Worm (Caenorhabditis elegans): ENCODE data around the gene C52B9.4.

The C52B9.4 gene

DNA sequence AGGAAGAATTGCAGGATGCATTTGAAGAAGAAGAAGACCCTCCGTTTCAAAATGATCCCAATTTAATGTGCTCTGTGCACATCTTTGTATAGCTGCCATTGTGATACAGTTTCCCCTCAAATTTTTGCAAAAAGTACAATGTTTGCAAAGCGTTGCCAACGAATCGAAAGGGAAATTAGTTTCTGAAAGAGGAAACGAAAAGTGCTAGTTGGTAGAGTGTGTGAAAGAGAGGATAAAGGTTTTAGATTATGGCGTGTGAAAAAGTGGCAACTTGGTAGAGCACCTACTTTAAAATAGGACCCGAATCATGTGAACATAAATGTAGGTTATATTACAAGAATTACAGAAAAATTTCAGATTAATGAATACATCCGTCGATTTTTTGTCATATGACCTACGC lies 51.2 kb downstream of the C52B9.4 start, which contains the start of gene C52B9.8:
C52B9.8 (minus strand) TSS at position 101 of the 400 bp plus-strand sequence.
- no peak for TF ChIP-seq tbx-8 (GFP tag; optimal IDR thresholded peaks at IDR 0.05)
- TF ChIP-seq sptf-1 (tag; optimal IDR thresholded peaks at IDR 0.05): no peak
- no peak for TF ChIP-seq nhr-76 (tag; optimal IDR thresholded peaks at IDR 0.05)
- TF ChIP-seq ceh-43 (GFP tag; optimal IDR thresholded peaks at IDR 0.05): no peak
- TF ChIP-seq unc-39 (tag; optimal IDR thresholded peaks at IDR 0.05): no peak
- TF ChIP-seq flh-1 (GFP tag; optimal IDR thresholded peaks at IDR 0.05): no peak
- no peak for TF ChIP-seq zip-8 (tag; optimal IDR thresholded peaks at IDR 0.05)
- TF ChIP-seq nhr-12 (tag; optimal IDR thresholded peaks at IDR 0.05): no peak
- no peak for TF ChIP-seq sem-2 (GFP tag; optimal IDR thresholded peaks at IDR 0.05)
- no peak for TF ChIP-seq mab-5 (tag; optimal IDR thresholded peaks at IDR 0.05)
- TF ChIP-seq ham-2 (GFP tag; optimal IDR thresholded peaks at IDR 0.05): no peak
- TF ChIP-seq lsy-2 (tag; optimal IDR thresholded peaks at IDR 0.05): no peak
- no peak for TF ChIP-seq lin-32 (GFP tag; optimal IDR thresholded peaks at IDR 0.05)
- no peak for TF ChIP-seq unc-120 (tag; optimal IDR thresholded peaks at IDR 0.05; ENCODE audit: poor library complexity, severe bottlenecking)
- no peak for TF ChIP-seq pha-4 (tag; optimal IDR thresholded peaks at IDR 0.05)
- no peak for TF ChIP-seq lin-13 (tag; optimal IDR thresholded peaks at IDR 0.05)
- TF ChIP-seq blmp-1 (tag; optimal IDR thresholded peaks at IDR 0.05): no peak
